Worm (Caenorhabditis elegans): ENCODE data around the gene srr-1.
A peak's percentile ranks its signal among the peaks of the same experiment; 100 is the strongest.

srr-1 gene

DNA sequence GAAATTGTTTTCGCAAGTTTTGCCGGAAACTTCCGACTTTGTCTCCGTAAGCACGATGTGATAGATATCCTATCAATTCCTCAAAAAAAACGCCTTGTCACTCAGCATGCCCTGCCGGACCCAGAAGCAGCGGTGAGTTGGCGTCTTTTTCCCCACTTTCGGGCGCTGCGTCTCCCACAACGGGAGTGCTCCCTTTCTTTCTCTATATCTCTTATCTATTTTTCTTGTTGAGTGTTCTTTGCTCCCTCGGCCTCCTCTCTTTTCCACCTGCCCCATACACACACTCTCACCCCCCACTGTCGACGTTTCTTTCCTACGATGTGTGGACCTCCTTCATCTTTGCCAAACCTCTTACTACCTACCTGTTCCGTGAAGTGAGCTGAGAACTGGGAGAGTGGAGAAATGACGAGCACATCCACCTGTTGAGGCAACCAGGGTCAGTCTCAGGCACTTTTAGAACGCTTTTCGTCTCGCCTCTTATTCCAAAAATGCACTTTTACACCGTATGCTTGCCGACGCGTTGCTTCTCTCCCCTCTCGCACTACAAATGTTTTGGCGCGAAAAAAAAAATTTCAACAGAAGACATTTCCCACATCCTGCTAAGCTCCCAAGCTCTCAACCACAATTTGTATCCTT is 32.5 kb upstream of the srr-1 start (continued):
- TF ChIP-seq C34B4.2 (tag; optimal IDR thresholded peaks at IDR 0.05) = no peak
- TF ChIP-seq C16A3.4 (tag; optimal IDR thresholded peaks at IDR 0.05) = peak; percentile 51
- TF ChIP-seq grh-1 (GFP tag; IDR thresholded peaks at IDR 0.05) = peak; percentile 65
- peak; percentile 48 for TF ChIP-seq unc-86 (tag; optimal IDR thresholded peaks at IDR 0.05)
- TF ChIP-seq dpl-1 (GFP tag; optimal IDR thresholded peaks at IDR 0.05) = peak in 2 of 3 experiments; percentile 22 to 38
- peak; percentile 61 for TF ChIP-seq nhr-90 (tag; optimal IDR thresholded peaks at IDR 0.05; ENCODE audit: poor library complexity)
- peak; percentile 29 for TF ChIP-seq lin-39 (tag; optimal IDR thresholded peaks at IDR 0.05)
- TF ChIP-seq C04F5.9 (tag; optimal IDR thresholded peaks at IDR 0.05) = no peak
- TF ChIP-seq aly-2 (tag; optimal IDR thresholded peaks at IDR 0.05) = no peak
- TF ChIP-seq unc-62 (GFP tag; optimal IDR thresholded peaks at IDR 0.05) = peak; percentile 55
- TF ChIP-seq ceh-82 (tag; optimal IDR thresholded peaks at IDR 0.05) = peak; percentile 57 to 86 (median 62)
- TF ChIP-seq nhr-19 (GFP tag; conservative IDR thresholded peaks at IDR 0.05) = peak; percentile 100
- peak; percentile 11 for TF ChIP-seq fkh-4 (tag; optimal IDR thresholded peaks at IDR 0.05; ENCODE audit: borderline replicate concordance)
- peak; percentile 24 for TF ChIP-seq elt-2 (tag; optimal IDR thresholded peaks at IDR 0.05)
- TF ChIP-seq nhr-12 (tag; optimal IDR thresholded peaks at IDR 0.05) = no peak
- no peak for TF ChIP-seq skn-1 (tag; optimal IDR thresholded peaks at IDR 0.05)
- peak; percentile 77 for TF ChIP-seq mef-2 (tag; optimal IDR thresholded peaks at IDR 0.05)
- TF ChIP-seq mdl-1 (tag; optimal IDR thresholded peaks at IDR 0.05) = peak in 1 of 2 experiments; percentile 40
- TF ChIP-seq sox-4 (tag; optimal IDR thresholded peaks at IDR 0.05) = no peak
- TF ChIP-seq jun-1 (tag; optimal IDR thresholded peaks at IDR 0.05) = peak; percentile 64
- TF ChIP-seq dsc-1 (tag; optimal IDR thresholded peaks at IDR 0.05) = peak; percentile 25
- TF ChIP-seq elt-3 (tag; optimal IDR thresholded peaks at IDR 0.05) = peak in 1 of 6 experiments; percentile 32
- no peak for TF ChIP-seq ceh-8 (GFP tag; optimal IDR thresholded peaks at IDR 0.05)
- TF ChIP-seq nhr-47 (tag; optimal IDR thresholded peaks at IDR 0.05) = peak; percentile 73
- peak; percentile 28 for TF ChIP-seq nhr-11 (tag; optimal IDR thresholded peaks at IDR 0.05)
- TF ChIP-seq lin-35 (GFP tag; optimal IDR thresholded peaks at IDR 0.05) = peak; percentile 61 to 72
- TF ChIP-seq nhr-76 (tag; optimal IDR thresholded peaks at IDR 0.05) = no peak
- TF ChIP-seq zip-4 (GFP tag; optimal IDR thresholded peaks at IDR 0.05) = peak; percentile 46
- no peak for TF ChIP-seq vab-15 (tag; optimal IDR thresholded peaks at IDR 0.05)
- TF ChIP-seq nhr-71 (tag; optimal IDR thresholded peaks at IDR 0.05) = peak; percentile 93
- TF ChIP-seq lin-14 (GFP tag; optimal IDR thresholded peaks at IDR 0.05) = peak; percentile 90
- no peak for TF ChIP-seq nhr-28 (tag; optimal IDR thresholded peaks at IDR 0.05)
- peak; percentile 64 for TF ChIP-seq nhr-77 (tag; optimal IDR thresholded peaks at IDR 0.05)
- TF ChIP-seq tlp-1 (tag; optimal IDR thresholded peaks at IDR 0.05) = no peak
- no peak for TF ChIP-seq ama-1 (optimal IDR thresholded peaks at IDR 0.05)
- TF ChIP-seq pax-3 (tag; optimal IDR thresholded peaks at IDR 0.05) = peak; percentile 75
- peak; percentile 90 for TF ChIP-seq nhr-20 (tag; optimal IDR thresholded peaks at IDR 0.05)
- no peak for TF ChIP-seq efl-3 (GFP tag; optimal IDR thresholded peaks at IDR 0.05)
- peak; percentile 61 for TF ChIP-seq ztf-4 (tag; optimal IDR thresholded peaks at IDR 0.05)
- TF ChIP-seq fkh-8 (tag; optimal IDR thresholded peaks at IDR 0.05) = peak; percentile 71
- TF ChIP-seq hlh-4 (tag; optimal IDR thresholded peaks at IDR 0.05) = no peak
- TF ChIP-seq unc-98 (GFP tag; IDR thresholded peaks at IDR 0.05) = no peak
- TF ChIP-seq unc-130 (tag; optimal IDR thresholded peaks at IDR 0.05) = peak; percentile 71
- TF ChIP-seq mab-9 (GFP tag; IDR thresholded peaks at IDR 0.05) = no peak
- TF ChIP-seq sptf-1 (tag; optimal IDR thresholded peaks at IDR 0.05) = no peak
- TF ChIP-seq nhr-237 (tag; optimal IDR thresholded peaks at IDR 0.05) = peak; percentile 21
- TF ChIP-seq hpl-2 (GFP tag; optimal IDR thresholded peaks at IDR 0.05) = no peak
